Worm (Caenorhabditis elegans): ENCODE data around the gene T07A5.7.

Gene T07A5.7

DNA sequence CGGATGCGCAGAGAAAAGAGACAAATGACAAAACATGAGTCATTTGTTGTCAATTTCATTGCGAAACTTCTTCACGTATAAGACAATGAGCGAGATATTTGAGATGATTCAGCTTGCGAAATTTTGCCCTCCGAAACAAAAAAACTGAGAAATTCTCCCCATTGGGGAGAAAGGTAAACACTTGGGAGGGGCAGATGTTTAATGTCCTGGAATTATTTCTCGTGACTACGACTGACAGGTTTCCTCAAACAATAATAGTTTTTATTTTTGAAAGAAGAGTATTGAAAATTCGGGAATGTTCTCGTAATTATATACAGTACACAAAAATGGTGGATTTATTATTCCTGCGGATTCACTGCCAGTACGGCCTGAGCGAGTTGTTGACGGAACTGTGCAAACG, 20.3 kb upstream of the T07A5.7 start (continued):
- no peak for TF ChIP-seq php-3 (GFP tag; IDR thresholded peaks at IDR 0.05)
- no peak for TF ChIP-seq mxl-3 (GFP tag; optimal IDR thresholded peaks at IDR 0.05)
- TF ChIP-seq saeg-2 (GFP tag; IDR thresholded peaks at IDR 0.05) = no peak
- peak in 1 of 2 experiments; percentile 25 for TF ChIP-seq hif-1 (tag; optimal IDR thresholded peaks at IDR 0.05)
- TF ChIP-seq lin-39 (tag; optimal IDR thresholded peaks at IDR 0.05) = no peak
- no peak for TF ChIP-seq hmg-1.1 (GFP tag; IDR thresholded peaks at IDR 0.05)
- TF ChIP-seq unc-130 (GFP tag; optimal IDR thresholded peaks at IDR 0.05) = no peak
- no peak for TF ChIP-seq F10B5.3 (tag; optimal IDR thresholded peaks at IDR 0.05)
- no peak for TF ChIP-seq Y105C5A.15 (GFP tag; IDR thresholded peaks at IDR 0.05)
- no peak for TF ChIP-seq nhr-41 (GFP tag; IDR thresholded peaks at IDR 0.05)
- no peak for TF ChIP-seq T20F7.1 (GFP tag; optimal IDR thresholded peaks at IDR 0.05)
- TF ChIP-seq unc-62 (GFP tag; optimal IDR thresholded peaks at IDR 0.05 in 1 of 2) = no peak
- TF ChIP-seq unc-62 (tag; optimal IDR thresholded peaks at IDR 0.05) = no peak
- peak; percentile 26 for TF ChIP-seq dve-1 (tag; optimal IDR thresholded peaks at IDR 0.05; ENCODE audit: insufficient read depth)
- no peak for TF ChIP-seq ctbp-1 (GFP tag; IDR thresholded peaks at IDR 0.05)
- TF ChIP-seq pha-4 (GFP tag; IDR thresholded peaks at IDR 0.05) = 0 out of 2 replicates have a peak, but pooled peaks have one; percentile 32
- TF ChIP-seq pha-4 (tag; optimal IDR thresholded peaks at IDR 0.05) = peak; percentile 64
- TF ChIP-seq fos-1 (tag; optimal IDR thresholded peaks at IDR 0.05) = no peak
- no peak for TF ChIP-seq ceh-62 (tag; optimal IDR thresholded peaks at IDR 0.05)
- no peak for TF ChIP-seq Y48G9A.11 (GFP tag; IDR thresholded peaks at IDR 0.05)
- no peak for TF ChIP-seq lim-7 (GFP tag; IDR thresholded peaks at IDR 0.05)
- TF ChIP-seq nhr-76 (tag; optimal IDR thresholded peaks at IDR 0.05) = no peak
- no peak for TF ChIP-seq ceh-82 (tag; optimal IDR thresholded peaks at IDR 0.05)
- no peak for TF ChIP-seq lin-13 (GFP tag; optimal IDR thresholded peaks at IDR 0.05)
- TF ChIP-seq nhr-11 (tag; optimal IDR thresholded peaks at IDR 0.05) = no peak
- TF ChIP-seq mes-2 (tag; optimal IDR thresholded peaks at IDR 0.05; ENCODE audit: poor library complexity, severe bottlenecking) = no peak
- TF ChIP-seq D1046.2 (GFP tag; IDR thresholded peaks at IDR 0.05) = no peak
- TF ChIP-seq duxl-1 (tag; optimal IDR thresholded peaks at IDR 0.05; ENCODE audit: poor library complexity) = no peak
- TF ChIP-seq snpc-4 (tag; optimal IDR thresholded peaks at IDR 0.05) = no peak
- TF ChIP-seq pqm-1 (tag; optimal IDR thresholded peaks at IDR 0.05) = no peak

DNA sequence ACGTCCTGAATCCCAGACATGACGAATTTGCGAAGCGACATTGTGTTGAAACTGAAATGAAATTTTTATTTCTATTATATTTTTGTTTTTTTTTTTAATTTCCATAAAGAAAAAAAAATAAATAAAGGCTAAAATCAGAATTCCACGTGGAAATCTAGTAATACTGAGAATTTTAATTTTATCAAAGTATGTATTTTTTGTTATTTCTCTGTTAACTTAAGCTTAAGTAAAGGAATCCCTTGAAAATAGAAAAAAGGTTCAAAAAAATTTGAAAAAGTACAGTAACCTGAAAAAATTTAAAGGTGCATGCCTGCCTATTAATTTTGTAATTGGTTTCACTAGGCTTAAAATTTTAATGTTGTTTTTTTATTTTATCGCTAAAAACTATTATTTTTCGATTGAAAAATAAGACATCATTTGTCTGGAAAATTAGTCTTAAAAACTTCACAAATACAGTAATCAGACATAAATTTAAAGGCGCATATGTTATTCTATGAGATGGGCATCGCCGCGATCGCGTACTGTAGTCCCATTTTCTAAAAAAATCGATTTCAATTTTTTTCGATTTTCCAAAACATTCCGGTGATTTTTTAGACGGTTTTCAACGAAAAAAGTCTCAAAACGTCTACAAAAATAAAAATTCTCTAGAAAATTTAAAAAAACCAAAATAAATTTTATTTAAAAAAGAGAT, 19.6 kb upstream of the T07A5.7 start, which contains the start of gene nex-2:
nex-2 (minus strand) TSS at position 51 of the 691 bp plus-strand sequence.
- TF ChIP-seq F10B5.3 (tag; optimal IDR thresholded peaks at IDR 0.05) = no peak
- TF ChIP-seq dve-1 (tag; optimal IDR thresholded peaks at IDR 0.05; ENCODE audit: insufficient read depth) = no peak
- TF ChIP-seq dmd-9 (GFP tag; IDR thresholded peaks at IDR 0.05) = no peak
- no peak for TF ChIP-seq mes-2 (tag; optimal IDR thresholded peaks at IDR 0.05; ENCODE audit: poor library complexity, severe bottlenecking)
- no peak for TF ChIP-seq nhr-28 (tag; optimal IDR thresholded peaks at IDR 0.05)
- TF ChIP-seq dmd-6 (GFP tag; IDR thresholded peaks at IDR 0.05) = no peak
- no peak for TF ChIP-seq ceh-32 (tag; optimal IDR thresholded peaks at IDR 0.05; ENCODE audit: poor library complexity)
- TF ChIP-seq ZK337.2 (GFP tag; IDR thresholded peaks at IDR 0.05) = no peak
- TF ChIP-seq aha-1 (tag) = no peak
- TF ChIP-seq F37D6.2 (tag; optimal IDR thresholded peaks at IDR 0.05) = no peak
- TF ChIP-seq mxl-3 (GFP tag; optimal IDR thresholded peaks at IDR 0.05) = no peak
- TF ChIP-seq hlh-11 (tag; optimal IDR thresholded peaks at IDR 0.05) = no peak
- TF ChIP-seq nhr-76 (tag; optimal IDR thresholded peaks at IDR 0.05) = no peak
- TF ChIP-seq lir-3 (tag; optimal IDR thresholded peaks at IDR 0.05) = no peak
- TF ChIP-seq gei-8 (GFP tag; optimal IDR thresholded peaks at IDR 0.05) = no peak
- TF ChIP-seq skn-1 (tag; optimal IDR thresholded peaks at IDR 0.05) = no peak
- no peak for TF ChIP-seq snpc-4 (tag; optimal IDR thresholded peaks at IDR 0.05)
- TF ChIP-seq zag-1 (tag; optimal IDR thresholded peaks at IDR 0.05) = no peak
